Fruit fly (Drosophila melanogaster) whole organism, embryonic: ENCODE data around the gene Kdm3.

Experiments used
- Ada2b ChIP-seq: fragments of 200-800 bp; sonication (Bioruptor generic); IDR thresholded peaks from 2 replicates; pipeline ENCODE4 v1.3.6; 2022; ENCODE audit warnings: missing biosample characterization, missing genetic modification characterization
- BtbVII ChIP-seq: fragments of 200-800 bp; sonication (Bioruptor generic); optimal IDR thresholded peaks from 3 replicates; lab custom pipeline; 2017; ENCODE audit warnings: missing biosample characterization, mild to moderate bottlenecking, missing genetic modification characterization
- CG12104 ChIP-seq: fragments of 200-800 bp; sonication (Bioruptor generic); optimal IDR thresholded peaks from 3 replicates; lab custom pipeline; 2016; ENCODE audit warnings: missing biosample characterization, missing genetic modification characterization
- CG12236 ChIP-seq: fragments of 200-800 bp; sonication (Bioruptor generic); optimal IDR thresholded peaks from 2 replicates; lab custom pipeline; 2016; ENCODE audit warnings: missing biosample characterization, missing genetic modification characterization
- CG1233 ChIP-seq: fragments of 200-800 bp; sonication (Bioruptor generic); optimal IDR thresholded peaks from 4 replicates; lab custom pipeline; 2018; ENCODE audit warnings: missing biosample characterization, mild to moderate bottlenecking, missing genetic modification characterization
- CG12769 ChIP-seq: fragments of 200-800 bp; sonication (Bioruptor generic); optimal IDR thresholded peaks from 2 replicates; lab custom pipeline; 2019; ENCODE audit warnings: missing biosample characterization, mild to moderate bottlenecking, missing genetic modification characterization, moderate library complexity
- CG13287 ChIP-seq: fragments of 200-800 bp; sonication (Bioruptor generic); IDR thresholded peaks from 2 replicates; pipeline ENCODE4 v1.3.6; 2022; ENCODE audit warnings: missing biosample characterization, missing genetic modification characterization; ENCODE audit not compliant: partially characterized antibody
- CG13424 ChIP-seq: fragments of 200-800 bp; sonication (Bioruptor generic); optimal IDR thresholded peaks from 2 replicates; lab custom pipeline; 2019; ENCODE audit warnings: missing biosample characterization, mild to moderate bottlenecking, missing genetic modification characterization, moderate library complexity
- CG2712 ChIP-seq: fragments of 200-800 bp; optimal IDR thresholded peaks from 3 replicates; lab custom pipeline; 2019; ENCODE audit warnings: missing biosample characterization, mild to moderate bottlenecking, missing genetic modification characterization, moderate library complexity
- CG33557 ChIP-seq: fragments of 200-800 bp; sonication (Bioruptor generic); optimal IDR thresholded peaks from 2 replicates; lab custom pipeline; 2019; ENCODE audit warnings: missing biosample characterization, mild to moderate bottlenecking, missing genetic modification characterization, moderate library complexity
- CG3407 ChIP-seq: fragments of 200-800 bp; sonication (Bioruptor generic); optimal IDR thresholded peaks from 2 replicates; lab custom pipeline; 2018; ENCODE audit warnings: missing biosample characterization, mild to moderate bottlenecking, missing genetic modification characterization
- CG6683 ChIP-seq: fragments of 200-800 bp; sonication (Bioruptor generic); optimal IDR thresholded peaks from 2 replicates; lab custom pipeline; 2017; ENCODE audit warnings: missing biosample characterization, mild to moderate bottlenecking, missing genetic modification characterization, missing genetic modification reagents
- CG7372 ChIP-seq: fragments of 200-800 bp; sonication (Bioruptor generic); IDR thresholded peaks from 2 replicates; pipeline ENCODE4 v1.3.6; 2022; ENCODE audit warnings: missing biosample characterization, missing genetic modification characterization
- CG8281 ChIP-seq: fragments of 200-800 bp; sonication (Bioruptor generic); optimal IDR thresholded peaks from 2 replicates; lab custom pipeline; 2018; ENCODE audit warnings: missing biosample characterization, mild to moderate bottlenecking, missing genetic modification characterization, moderate library complexity
- CG8388 ChIP-seq: fragments of 200-800 bp; sonication (Bioruptor generic); optimal IDR thresholded peaks from 2 replicates; lab custom pipeline; 2019; ENCODE audit warnings: missing biosample characterization, mild to moderate bottlenecking, missing genetic modification characterization, moderate library complexity
- CG9609 ChIP-seq: fragments of 200-800 bp; sonication (Bioruptor generic); optimal IDR thresholded peaks from 3 replicates; lab custom pipeline; 2016; ENCODE audit warnings: missing biosample characterization, missing genetic modification characterization
- CG9727 ChIP-seq: fragments of 200-800 bp; sonication (Bioruptor generic); optimal IDR thresholded peaks from 3 replicates; lab custom pipeline; 2017; ENCODE audit warnings: missing biosample characterization, mild to moderate bottlenecking, missing genetic modification characterization
- D19B ChIP-seq: fragments of 200-800 bp; sonication (Bioruptor generic); optimal IDR thresholded peaks from 2 replicates; lab custom pipeline; 2017; ENCODE audit warnings: missing biosample characterization, mild to moderate bottlenecking, missing genetic modification characterization
- Dek ChIP-seq: fragments of 200-800 bp; sonication (Bioruptor generic); optimal IDR thresholded peaks from 3 replicates; lab custom pipeline; 2019; ENCODE audit warnings: missing biosample characterization, mild to moderate bottlenecking, missing genetic modification characterization, moderate library complexity
- Dfd ChIP-seq, 2 experiments: fragments of >200 bp; optimal IDR thresholded peaks; 2 replicates each; lab custom pipeline; 2017; ENCODE audit warnings: missing biosample characterization in 2 of 2, missing genetic modification characterization in 2 of 2
- Ets97D ChIP-seq: fragments of 200-800 bp; sonication (Bioruptor generic); optimal IDR thresholded peaks from 3 replicates; lab custom pipeline; 2016; ENCODE audit warnings: missing biosample characterization, missing genetic modification characterization
- Fer2 ChIP-seq: fragments of 200-800 bp; sonication (Bioruptor generic); optimal IDR thresholded peaks from 2 replicates; lab custom pipeline; 2018; ENCODE audit warnings: missing biosample characterization, mild to moderate bottlenecking, missing genetic modification characterization, moderate library complexity
- H2.0 ChIP-seq: fragments of 200-800 bp; sonication (Bioruptor generic); IDR thresholded peaks from 2 replicates; pipeline ENCODE4 v1.3.6; 2022; ENCODE audit warnings: missing biosample characterization, missing genetic modification characterization
- HLH54F ChIP-seq: fragments of 200-800 bp; sonication (Bioruptor generic); optimal IDR thresholded peaks from 3 replicates; lab custom pipeline; 2016; ENCODE audit warnings: missing biosample characterization, missing genetic modification characterization
- HmgD ChIP-seq: fragments of 200-800 bp; sonication (Bioruptor generic); optimal IDR thresholded peaks from 3 replicates; lab custom pipeline; 2016; ENCODE audit warnings: missing biosample characterization, missing genetic modification characterization
- HmgZ ChIP-seq: fragments of 200-800 bp; sonication (Bioruptor generic); optimal IDR thresholded peaks from 2 replicates; lab custom pipeline; 2018; ENCODE audit warnings: missing biosample characterization, mild to moderate bottlenecking, missing genetic modification characterization
- Hmr ChIP-seq: fragments of 200-800 bp; sonication (Bioruptor generic); optimal IDR thresholded peaks from 3 replicates; lab custom pipeline; 2017; ENCODE audit warnings: mild to moderate bottlenecking, missing biosample characterization, missing genetic modification reagents, missing genetic modification characterization
- Hr51 ChIP-seq, 2 experiments: fragments of 200-800 bp; sonication (Bioruptor generic); optimal IDR thresholded peaks; 2 replicates in 1 of 2; 3 replicates in 1 of 2; lab custom pipeline; 2016 to 2018; ENCODE audit warnings: missing biosample characterization in 2 of 2, missing genetic modification characterization in 2 of 2, mild to moderate bottlenecking in 1 of 2, moderate library complexity in 1 of 2
- Hsf ChIP-seq: fragments of 200-800 bp; sonication (Bioruptor generic); optimal IDR thresholded peaks from 3 replicates; lab custom pipeline; 2016; ENCODE audit warnings: missing biosample characterization, missing genetic modification characterization
- Nf-YB ChIP-seq: fragments of 200-800 bp; sonication (Bioruptor generic); optimal IDR thresholded peaks from 3 replicates; lab custom pipeline; 2019; ENCODE audit warnings: missing biosample characterization, mild to moderate bottlenecking, missing genetic modification characterization, moderate library complexity
- Ptx1 ChIP-seq: fragments of 200-800 bp; sonication (Bioruptor generic); IDR thresholded peaks from 2 replicates; pipeline ENCODE4 v1.3.6; 2022; ENCODE audit warnings: missing biosample characterization, missing genetic modification characterization
- TFAM ChIP-seq: fragments of 200-800 bp; sonication (Bioruptor generic); optimal IDR thresholded peaks from 2 replicates; lab custom pipeline; 2017; ENCODE audit warnings: missing biosample characterization, missing genetic modification characterization, inconsistent platforms
- Tbp ChIP-seq: fragments of >200 bp; optimal IDR thresholded peaks from 2 replicates; lab custom pipeline; 2018; ENCODE audit warnings: missing biosample characterization, missing genetic modification characterization
- btn ChIP-seq: fragments of 200-800 bp; sonication (Bioruptor generic); optimal IDR thresholded peaks from 2 replicates; lab custom pipeline; 2016; ENCODE audit warnings: missing biosample characterization, missing genetic modification characterization
- croc ChIP-seq: fragments of 200-800 bp; sonication (Bioruptor generic); conservative IDR thresholded peaks from 3 replicates; pipeline ENCODE4 v1.3.6; 2022; ENCODE audit warnings: missing biosample characterization, missing genetic modification characterization
- ems ChIP-seq: fragments of 200-800 bp; sonication (Bioruptor generic); optimal IDR thresholded peaks from 3 replicates; lab custom pipeline; 2016; ENCODE audit warnings: missing biosample characterization, missing genetic modification characterization
- gcm2 ChIP-seq: fragments of 200-800 bp; sonication (Bioruptor generic); optimal IDR thresholded peaks from 2 replicates; lab custom pipeline; 2016; ENCODE audit warnings: missing biosample characterization, missing genetic modification characterization
- gfzf ChIP-seq: fragments of 200-800 bp; sonication (Bioruptor generic); optimal IDR thresholded peaks from 2 replicates; lab custom pipeline; 2016; ENCODE audit warnings: missing biosample characterization, mild to moderate bottlenecking, missing genetic modification characterization, moderate library complexity
- her ChIP-seq: fragments of 200-800 bp; sonication (Bioruptor generic); optimal IDR thresholded peaks from 2 replicates; lab custom pipeline; 2016; ENCODE audit warnings: missing biosample characterization, missing genetic modification characterization
- insv ChIP-seq, 2 experiments: fragments of 200-800 bp; sonication (Bioruptor generic); optimal IDR thresholded peaks; 3 replicates each; lab custom pipeline; 2016 to 2018; ENCODE audit warnings: missing biosample characterization in 2 of 2, missing genetic modification characterization in 2 of 2
- kni ChIP-seq: fragments of 200-800 bp; sonication (Bioruptor generic); optimal IDR thresholded peaks from 3 replicates; lab custom pipeline; 2017; ENCODE audit warnings: mild to moderate bottlenecking, missing biosample characterization, missing genetic modification reagents, missing genetic modification characterization
- lbe ChIP-seq: fragments of 200-800 bp; sonication (Bioruptor generic); optimal IDR thresholded peaks from 2 replicates; lab custom pipeline; 2016; ENCODE audit warnings: missing biosample characterization, mild to moderate bottlenecking, missing genetic modification characterization
- lola ChIP-seq, 3 experiments: fragments of >200 bp in 2 of 3; fragments of 200-800 bp in 1 of 3; sonication (Bioruptor generic) in 1 of 3; optimal IDR thresholded peaks; 2 replicates each; lab custom pipeline; 2017 to 2019; ENCODE audit warnings: missing biosample characterization in 3 of 3, missing genetic modification characterization in 3 of 3, mild to moderate bottlenecking in 1 of 3, moderate library complexity in 1 of 3
- salm ChIP-seq: fragments of 200-800 bp; sonication (Bioruptor generic); optimal IDR thresholded peaks from 2 replicates; lab custom pipeline; 2018; ENCODE audit warnings: missing biosample characterization, mild to moderate bottlenecking, missing genetic modification characterization
- sd ChIP-seq: fragments of 200-800 bp; sonication (Bioruptor generic); optimal IDR thresholded peaks from 3 replicates; lab custom pipeline; 2018; ENCODE audit warnings: missing biosample characterization, mild to moderate bottlenecking, missing genetic modification characterization, moderate library complexity
- sug ChIP-seq: fragments of 200-800 bp; optimal IDR thresholded peaks from 2 replicates; lab custom pipeline; 2019; ENCODE audit warnings: missing biosample characterization, mild to moderate bottlenecking, missing genetic modification characterization, moderate library complexity
- trem ChIP-seq: fragments of 200-800 bp; optimal IDR thresholded peaks from 3 replicates; lab custom pipeline; 2019; ENCODE audit warnings: missing biosample characterization, mild to moderate bottlenecking, missing genetic modification characterization, moderate library complexity
- trh ChIP-seq: fragments of 200-800 bp; sonication (Bioruptor generic); optimal IDR thresholded peaks from 2 replicates; lab custom pipeline; 2016; ENCODE audit warnings: missing biosample characterization, missing genetic modification characterization
- wek ChIP-seq: fragments of 200-800 bp; sonication (Bioruptor generic); optimal IDR thresholded peaks from 3 replicates; lab custom pipeline; 2018; ENCODE audit warnings: missing biosample characterization, mild to moderate bottlenecking, missing genetic modification characterization, moderate library complexity
- z ChIP-seq: fragments of 200-800 bp; sonication (Bioruptor generic); IDR thresholded peaks from 3 replicates; pipeline ENCODE4 v1.3.6; 2022; ENCODE audit warnings: missing biosample characterization, missing genetic modification characterization

Gene Kdm3

DNA sequence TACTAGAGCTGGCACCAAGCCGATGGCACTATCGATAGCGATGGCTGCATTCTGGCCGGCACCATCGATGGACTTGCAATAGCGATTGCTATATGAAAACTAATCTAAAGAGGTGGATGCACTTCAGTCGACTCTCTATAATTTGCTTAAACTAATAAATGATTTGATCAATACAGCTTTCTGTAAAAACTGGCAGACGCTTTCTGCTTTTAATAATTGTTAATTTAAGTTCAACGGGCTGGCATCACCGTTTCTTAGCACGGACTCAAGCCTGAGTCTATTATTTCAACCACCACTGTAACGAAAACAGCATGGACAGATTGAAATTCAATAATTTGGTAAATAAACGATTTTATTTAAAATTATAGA, 2.8 kb upstream of the Kdm3 start, which contains the start of the genes Ras85D and Rlb1 (continued):
- TF ChIP-seq CG6683 (GFP tag; lab: Kevin White, UChicago) = peak; percentile 35
- no peak for TF ChIP-seq Tbp
- peak; percentile 76 for TF ChIP-seq her (GFP tag; lab: Kevin White, UChicago)
- peak; percentile 61 for TF ChIP-seq CG1233
- TF ChIP-seq Dek (tag; lab: Kevin White, UChicago) = peak; percentile 59
- peak; percentile 77 for TF ChIP-seq Ets97D (GFP tag; lab: Kevin White, UChicago)
- TF ChIP-seq Hr51 (GFP tag; optimal IDR thresholded peaks at IDR 0.05; lab: Kevin White, UChicago) = peak in 1 of 2 experiments; percentile 88
- TF ChIP-seq CG9727 (GFP tag; lab: Kevin White, UChicago) = peak; percentile 70
- no peak for TF ChIP-seq Ada2b
- TF ChIP-seq CG7372 = no peak
- peak; percentile 35 for TF ChIP-seq lbe
- TF ChIP-seq btn (GFP tag; lab: Kevin White, UChicago) = peak; percentile 51
- TF ChIP-seq CG12769 (tag; lab: Kevin White, UChicago) = peak; percentile 74
- TF ChIP-seq lola (GFP tag; optimal IDR thresholded peaks at IDR 0.05; lab: Kevin White, UChicago) = peak in 1 of 3 experiments; percentile 57
- peak; percentile 68 for TF ChIP-seq Fer2 (tag; lab: Kevin White, UChicago)
- TF ChIP-seq HLH54F (GFP tag; lab: Kevin White, UChicago) = peak; percentile 83
- peak; percentile 35 for TF ChIP-seq trh (GFP tag; lab: Kevin White, UChicago)
- no peak for TF ChIP-seq CG3407
- no peak for TF ChIP-seq CG13287 (GFP tag; lab: Robert Waterston, UW)
- peak; percentile 19 for TF ChIP-seq gcm2 (GFP tag; lab: Kevin White, UChicago)
- peak; percentile 94 for TF ChIP-seq HmgD (GFP tag; lab: Kevin White, UChicago)
- no peak for TF ChIP-seq Hmr
- peak; percentile 40 for TF ChIP-seq CG33557 (GFP tag; lab: Kevin White, UChicago)
- TF ChIP-seq croc (GFP tag; lab: Robert Waterston, UW) = peak; percentile 41; the same call in 2 of the 3 replicates
- TF ChIP-seq kni = no peak
- TF ChIP-seq HmgZ (tag; lab: Kevin White, UChicago) = peak; percentile 86
- TF ChIP-seq Hsf = peak; percentile 75
- peak; percentile 40 for TF ChIP-seq gfzf (GFP tag; lab: Kevin White, UChicago)
- peak; percentile 42 for TF ChIP-seq BtbVII (GFP tag; lab: Kevin White, UChicago)
- TF ChIP-seq Ptx1 (GFP tag; lab: Robert Waterston, UW) = no peak
- peak; percentile 79 for TF ChIP-seq trem
- peak; percentile 50 for TF ChIP-seq CG12236 (GFP tag; lab: Kevin White, UChicago)
- TF ChIP-seq ems (GFP tag; lab: Kevin White, UChicago) = peak; percentile 86
- TF ChIP-seq insv (GFP tag; optimal IDR thresholded peaks at IDR 0.05; lab: Kevin White, UChicago) = peak in 1 of 2 experiments; percentile 62
- no peak for TF ChIP-seq z
- no peak for TF ChIP-seq TFAM (GFP tag; lab: Kevin White, UChicago)
- no peak for TF ChIP-seq D19B (GFP tag; lab: Kevin White, UChicago)
- TF ChIP-seq CG8388 = peak; percentile 29
- peak; percentile 31 for TF ChIP-seq Nf-YB
- TF ChIP-seq CG9609 = peak; percentile 83
- peak; percentile 35 for TF ChIP-seq CG12104
- no peak for TF ChIP-seq Dfd (GFP tag; optimal IDR thresholded peaks at IDR 0.05; lab: Kevin White, UChicago)
- TF ChIP-seq CG2712 = peak; percentile 71
- no peak for TF ChIP-seq salm (tag; lab: Kevin White, UChicago)
- no peak for TF ChIP-seq wek (GFP tag; lab: Kevin White, UChicago)
- peak; percentile 56 for TF ChIP-seq CG8281
- peak; percentile 52 for TF ChIP-seq sd (tag; lab: Kevin White, UChicago)
- peak; percentile 82 for TF ChIP-seq CG13424 (tag; lab: Kevin White, UChicago)
- peak; percentile 84 for TF ChIP-seq sug (tag; lab: Kevin White, UChicago)
- TF ChIP-seq H2.0 (GFP tag; lab: Robert Waterston, UW) = no peak
